Fruit fly (Drosophila melanogaster) whole organism, embryonic: Measurements from ENCODE around the gene Cad89D.

Source experiments
- CG12769 ChIP-seq: fragments of 200-800 bp; sonication (Bioruptor generic); optimal IDR thresholded peaks from 2 replicates; lab custom pipeline; 2019; ENCODE audit warnings: missing biosample characterization, mild to moderate bottlenecking, missing genetic modification characterization, moderate library complexity
- CG2199 ChIP-seq: fragments of 200-800 bp; sonication (Bioruptor generic); IDR thresholded peaks from 3 replicates; pipeline ENCODE4 v1.3.6; 2022; ENCODE audit warnings: missing biosample characterization, missing genetic modification characterization
- CG34376 ChIP-seq: fragments of 200-800 bp; sonication (Bioruptor generic); optimal IDR thresholded peaks from 2 replicates; lab custom pipeline; 2018; ENCODE audit warnings: missing biosample characterization, mild to moderate bottlenecking, missing genetic modification characterization
- CG4707 ChIP-seq: fragments of 200-800 bp; sonication (Bioruptor generic); optimal IDR thresholded peaks from 2 replicates; lab custom pipeline; 2018; ENCODE audit warnings: missing biosample characterization, mild to moderate bottlenecking, missing genetic modification characterization, moderate library complexity
- CG8290 ChIP-seq, 3 experiments: fragments of 200-800 bp; sonication (Bioruptor generic); optimal IDR thresholded peaks; 2 replicates each; lab custom pipeline; 2016 to 2019; ENCODE audit warnings: missing biosample characterization in 3 of 3, missing genetic modification characterization in 3 of 3, mild to moderate bottlenecking in 2 of 3, moderate library complexity in 1 of 3
- D19A ChIP-seq: fragments of 200-800 bp; optimal IDR thresholded peaks from 3 replicates; lab custom pipeline; 2019; ENCODE audit warnings: missing biosample characterization, mild to moderate bottlenecking, missing genetic modification characterization, moderate library complexity
- GATAe ChIP-seq: fragments of 200-800 bp; sonication (Bioruptor generic); conservative IDR thresholded peaks from 2 replicates; pipeline ENCODE4 v1.3.6; 2022; ENCODE audit warnings: missing biosample characterization, missing genetic modification characterization
- H2.0 ChIP-seq: fragments of 200-800 bp; sonication (Bioruptor generic); IDR thresholded peaks from 2 replicates; pipeline ENCODE4 v1.3.6; 2022; ENCODE audit warnings: missing biosample characterization, missing genetic modification characterization
- HHEX ChIP-seq: fragments of 200-800 bp; sonication (Bioruptor generic); optimal IDR thresholded peaks from 3 replicates; lab custom pipeline; 2017; ENCODE audit warnings: missing biosample characterization, mild to moderate bottlenecking, missing genetic modification characterization, missing genetic modification reagents
- HmgZ ChIP-seq: fragments of 200-800 bp; sonication (Bioruptor generic); optimal IDR thresholded peaks from 2 replicates; lab custom pipeline; 2018; ENCODE audit warnings: missing biosample characterization, mild to moderate bottlenecking, missing genetic modification characterization
- Hr78 ChIP-seq, 2 experiments: fragments of 200-800 bp in 1 of 2; fragments of >200 bp in 1 of 2; sonication (Bioruptor generic) in 1 of 2; optimal IDR thresholded peaks; 2 replicates each; lab custom pipeline; 2017 to 2019; ENCODE audit warnings: missing biosample characterization in 2 of 2, missing genetic modification characterization in 2 of 2, mild to moderate bottlenecking in 1 of 2, moderate library complexity in 1 of 2
- Med ChIP-seq: fragments of 200-800 bp; sonication (Bioruptor generic); peaks from one replicate; lab custom pipeline; 2016; ENCODE audit warnings: missing biosample characterization, missing genetic modification characterization, mild to moderate bottlenecking, inconsistent platforms, moderate library complexity
- Oli ChIP-seq: fragments of 200-800 bp; sonication (Bioruptor generic); optimal IDR thresholded peaks from 2 replicates; lab custom pipeline; 2018; ENCODE audit warnings: missing biosample characterization, mild to moderate bottlenecking, missing genetic modification characterization, moderate library complexity
- Pdp1 ChIP-seq, 2 experiments: fragments of 200-800 bp; sonication (Bioruptor generic); optimal IDR thresholded peaks; 3 replicates each; lab custom pipeline; 2016; ENCODE audit warnings: missing biosample characterization in 2 of 2, missing genetic modification characterization in 2 of 2, mild to moderate bottlenecking in 1 of 2, moderate library complexity in 1 of 2
- Ptx1 ChIP-seq: fragments of 200-800 bp; sonication (Bioruptor generic); IDR thresholded peaks from 2 replicates; pipeline ENCODE4 v1.3.6; 2022; ENCODE audit warnings: missing biosample characterization, missing genetic modification characterization
- TFAM ChIP-seq: fragments of 200-800 bp; sonication (Bioruptor generic); optimal IDR thresholded peaks from 2 replicates; lab custom pipeline; 2017; ENCODE audit warnings: missing biosample characterization, missing genetic modification characterization, inconsistent platforms
- Vsx1 ChIP-seq: fragments of 200-800 bp; sonication (Bioruptor generic); optimal IDR thresholded peaks from 2 replicates; lab custom pipeline; 2017; ENCODE audit warnings: missing biosample characterization, mild to moderate bottlenecking, missing genetic modification characterization, missing genetic modification reagents
- cato ChIP-seq: fragments of 200-800 bp; sonication (Bioruptor generic); optimal IDR thresholded peaks from 2 replicates; lab custom pipeline; 2016; ENCODE audit warnings: missing biosample characterization, missing genetic modification characterization, borderline replicate concordance
- chinmo ChIP-seq: fragments of 200-800 bp; sonication (Bioruptor generic); IDR thresholded peaks from 4 replicates; pipeline ENCODE4 v1.3.6; 2022; ENCODE audit warnings: missing biosample characterization, missing genetic modification characterization; ENCODE audit not compliant: partially characterized antibody
- crol ChIP-seq: fragments of 200-800 bp; sonication (Bioruptor generic); IDR thresholded peaks from 2 replicates; pipeline ENCODE4 v1.3.6; 2022; ENCODE audit warnings: missing biosample characterization, missing genetic modification characterization
- cwo ChIP-seq: fragments of 200-800 bp; sonication (Bioruptor generic); optimal IDR thresholded peaks from 3 replicates; lab custom pipeline; 2017; ENCODE audit warnings: missing biosample characterization, missing genetic modification characterization, mild to moderate bottlenecking, moderate library complexity, missing genetic modification reagents
- disco-r ChIP-seq: fragments of 200-800 bp; sonication (Bioruptor generic); optimal IDR thresholded peaks from 2 replicates; lab custom pipeline; 2016; ENCODE audit warnings: missing biosample characterization, missing genetic modification characterization
- exex ChIP-seq: fragments of 200-800 bp; sonication (Bioruptor generic); optimal IDR thresholded peaks from 4 replicates; lab custom pipeline; 2018; ENCODE audit warnings: missing biosample characterization, mild to moderate bottlenecking, missing genetic modification characterization, moderate library complexity
- ftz-f1 ChIP-seq: fragments of 200-800 bp; sonication (Bioruptor generic); optimal IDR thresholded peaks from 2 replicates; lab custom pipeline; 2016; ENCODE audit warnings: missing biosample characterization, missing genetic modification characterization
- gcm ChIP-seq: fragments of 200-800 bp; sonication (Bioruptor generic); optimal IDR thresholded peaks from 2 replicates; lab custom pipeline; 2019; ENCODE audit warnings: missing biosample characterization, mild to moderate bottlenecking, missing genetic modification characterization, moderate library complexity
- grn ChIP-seq: fragments of 200-800 bp; sonication (Bioruptor generic); optimal IDR thresholded peaks from 3 replicates; lab custom pipeline; 2017; ENCODE audit warnings: missing biosample characterization, missing genetic modification characterization
- lab ChIP-seq: fragments of 200-800 bp; sonication (Bioruptor generic); optimal IDR thresholded peaks from 3 replicates; lab custom pipeline; 2017; ENCODE audit warnings: missing biosample characterization, missing genetic modification characterization, mild to moderate bottlenecking, moderate library complexity, missing genetic modification reagents
- mirr ChIP-seq: fragments of 200-800 bp; sonication (Bioruptor generic); optimal IDR thresholded peaks from 3 replicates; lab custom pipeline; 2018; ENCODE audit warnings: missing biosample characterization, mild to moderate bottlenecking, missing genetic modification characterization
- org-1 ChIP-seq: fragments of 200-800 bp; sonication (Bioruptor generic); optimal IDR thresholded peaks from 2 replicates; lab custom pipeline; 2017; ENCODE audit warnings: missing biosample characterization, missing genetic modification characterization
- sens ChIP-seq: fragments of 200-800 bp; sonication (Bioruptor generic); peaks from one replicate; lab custom pipeline; 2016; ENCODE audit warnings: missing biosample characterization, missing genetic modification characterization
- sug ChIP-seq: fragments of 200-800 bp; optimal IDR thresholded peaks from 2 replicates; lab custom pipeline; 2019; ENCODE audit warnings: missing biosample characterization, mild to moderate bottlenecking, missing genetic modification characterization, moderate library complexity

Gene Cad89D

DNA sequence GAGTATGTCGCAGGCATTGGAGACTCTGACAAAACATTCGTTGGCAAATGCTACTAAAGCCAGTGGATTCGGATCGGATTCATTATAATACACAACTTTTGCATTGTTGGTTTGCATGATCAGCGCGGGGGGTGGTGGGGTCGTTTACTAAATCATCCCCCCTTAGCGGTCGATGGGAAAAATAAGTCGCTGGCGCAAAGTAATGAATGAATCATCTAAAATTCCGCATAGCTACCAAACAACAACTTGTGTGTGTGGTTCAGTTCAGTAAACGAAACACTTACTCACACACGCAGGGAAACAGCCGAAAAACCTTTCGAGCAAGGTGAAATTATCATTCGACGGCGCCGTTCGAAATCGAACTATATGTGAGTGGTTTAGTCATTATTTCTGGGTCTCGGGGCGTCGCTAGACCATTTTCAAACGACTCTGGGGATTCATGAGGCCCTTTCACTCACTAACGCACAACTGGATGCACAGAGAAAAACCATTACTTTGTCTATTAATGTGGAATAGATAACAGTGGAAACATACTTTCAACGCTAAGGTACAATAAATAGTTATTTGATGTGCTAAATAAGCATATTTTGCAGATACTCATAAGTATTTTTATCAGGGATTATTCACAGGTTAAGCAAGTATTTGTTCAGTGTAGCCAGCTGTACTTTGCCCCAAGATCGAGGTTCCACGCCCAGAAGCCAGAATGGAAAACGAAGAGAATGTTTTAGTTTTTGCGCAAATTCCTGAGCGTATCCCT, 46.7 kb downstream of the Cad89D start (continued):
- TF ChIP-seq Ptx1 (GFP tag; lab: Robert Waterston, UW) (peak; percentile 81), Oli (tag; lab: Kevin White, UChicago) (peak; percentile 61), disco-r (GFP tag; lab: Kevin White, UChicago) (peak; percentile 50), CG12769 (tag; lab: Kevin White, UChicago) (peak; percentile 92), org-1 (GFP tag; lab: Kevin White, UChicago) (no peak), cato (GFP tag; lab: Kevin White, UChicago) (peak; percentile 58)

DNA sequence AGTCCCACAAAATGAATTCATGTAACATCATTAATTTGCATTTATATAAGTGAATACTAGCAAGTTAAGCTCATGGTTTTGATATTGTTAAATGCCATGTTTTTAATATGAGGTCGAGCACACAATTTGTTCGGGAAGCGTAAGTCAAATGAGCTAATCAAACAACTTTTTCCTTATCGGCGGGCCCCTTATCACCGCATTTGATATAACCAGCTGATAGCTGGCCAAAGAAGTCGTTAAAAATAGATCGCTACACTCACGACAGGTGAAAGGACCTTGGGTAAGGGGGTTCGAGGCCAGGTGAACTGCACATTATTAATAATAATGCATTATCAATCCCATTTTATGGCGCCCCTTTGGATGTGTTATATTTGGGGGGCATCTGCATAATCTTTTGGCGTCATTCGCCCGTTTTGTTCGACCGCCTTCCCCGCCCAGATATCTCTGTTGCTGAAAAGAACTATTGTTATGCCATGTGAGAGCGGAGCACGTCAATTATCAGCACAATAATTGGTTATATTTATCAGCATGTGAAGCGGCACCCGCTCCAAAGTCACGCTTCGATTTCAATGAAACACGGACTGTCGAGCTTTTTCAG, 47.7 kb downstream of the Cad89D start:
- no peak for TF ChIP-seq H2.0 (GFP tag; lab: Robert Waterston, UW)
- 0 out of 3 replicates have a peak, but pooled peaks have one; percentile 20 for TF ChIP-seq CG2199 (GFP tag; lab: Robert Waterston, UW)
- TF ChIP-seq lab (GFP tag; lab: Kevin White, UChicago), result peak; percentile 19
- TF ChIP-seq GATAe (GFP tag; lab: Robert Waterston, UW), result peak; percentile 74
- peak; percentile 75 for TF ChIP-seq exex (tag; lab: Kevin White, UChicago)
- TF ChIP-seq crol, result peak; percentile 20; the same call in 1 of the 2 replicates
- TF ChIP-seq TFAM (GFP tag; lab: Kevin White, UChicago), result no peak
- peak; percentile 51 for TF ChIP-seq sug (tag; lab: Kevin White, UChicago)
- peak in 1 of 2 experiments; percentile 51 for TF ChIP-seq Pdp1 (GFP tag; optimal IDR thresholded peaks at IDR 0.05; lab: Kevin White, UChicago)
- TF ChIP-seq grn, result peak; percentile 74
- peak; percentile 35 for TF ChIP-seq mirr (GFP tag; lab: Kevin White, UChicago)
- no peak for TF ChIP-seq HmgZ (tag; lab: Kevin White, UChicago)
- peak in 1 of 2 experiments; percentile 47 for TF ChIP-seq Hr78 (GFP tag; optimal IDR thresholded peaks at IDR 0.05; lab: Kevin White, UChicago)
- TF ChIP-seq gcm (GFP tag; lab: Kevin White, UChicago), result no peak
- peak; percentile 55 for TF ChIP-seq Med (GFP tag; lab: Kevin White, UChicago)
- 0 out of 4 replicates have a peak, but pooled peaks have one; percentile 69 for TF ChIP-seq chinmo
- peak; percentile 10 for TF ChIP-seq CG34376
- TF ChIP-seq sens (GFP tag; lab: Kevin White, UChicago), result peak; percentile 73
- peak; percentile 16 for TF ChIP-seq ftz-f1 (GFP tag; lab: Kevin White, UChicago)

DNA sequence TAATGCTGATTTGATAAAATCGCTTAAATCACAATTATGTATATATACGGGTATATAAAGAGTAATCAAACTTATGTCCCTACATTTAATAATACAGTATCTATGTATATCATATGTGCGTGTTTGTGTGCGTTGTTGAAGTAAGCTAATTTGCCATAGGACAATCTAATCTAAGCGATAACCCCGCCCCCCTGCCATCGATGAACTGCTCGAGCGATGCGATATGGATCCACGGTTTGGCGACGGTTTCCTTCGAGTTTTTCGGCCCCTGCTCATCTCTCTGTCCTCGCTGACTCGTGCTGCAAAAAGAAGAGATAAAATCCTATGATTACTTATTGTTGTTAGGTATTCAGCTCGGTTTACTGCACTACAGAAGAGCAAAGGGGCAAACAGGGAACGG, 48.4 kb downstream of the Cad89D start:
- TF ChIP-seq crol, result peak; percentile 60; the same call in 1 of the 2 replicates
- peak; percentile 44 for TF ChIP-seq CG34376
- peak; percentile 93 for TF ChIP-seq Vsx1 (GFP tag; lab: Kevin White, UChicago)
- TF ChIP-seq lab (GFP tag; lab: Kevin White, UChicago), result peak; percentile 14
- TF ChIP-seq mirr (GFP tag; lab: Kevin White, UChicago), result peak; percentile 74
- peak; percentile 34 for TF ChIP-seq cwo
- TF ChIP-seq D19A (tag; lab: Kevin White, UChicago), result no peak
- 0 out of 3 replicates have a peak, but pooled peaks have one; percentile 26 for TF ChIP-seq CG2199 (GFP tag; lab: Robert Waterston, UW)
- peak; percentile 83 for TF ChIP-seq exex (tag; lab: Kevin White, UChicago)
- TF ChIP-seq GATAe (GFP tag; lab: Robert Waterston, UW), result peak; percentile 86
- TF ChIP-seq CG8290 (GFP tag; optimal IDR thresholded peaks at IDR 0.05; lab: Kevin White, UChicago), result no peak
- TF ChIP-seq CG8290 (tag; optimal IDR thresholded peaks at IDR 0.05; lab: Kevin White, UChicago), result peak in 1 of 2 experiments; percentile 17
- TF ChIP-seq sug (tag; lab: Kevin White, UChicago), result peak; percentile 98
- TF ChIP-seq HHEX (GFP tag; lab: Kevin White, UChicago), result no peak
- peak; percentile 55 for TF ChIP-seq grn
- no peak for TF ChIP-seq CG4707
